Worm (Caenorhabditis elegans) whole organism, L2 larva: Measurements from ENCODE around the gene srbc-38.

Experiments
- F13H6.1 ChIP-seq: sonication (generic microtip); optimal IDR thresholded peaks from 2 replicates; lab custom pipeline; 2016; ENCODE audit warnings: missing genetic modification characterization, missing compliant biosample characterization
- Y55F3AM.14 ChIP-seq: fragments of 200-800 bp; sonication (Bioruptor generic); optimal IDR thresholded peaks from 2 replicates; lab custom pipeline; 2018; ENCODE audit warnings: mild to moderate bottlenecking, missing genetic modification characterization, missing compliant biosample characterization
- ZK546.5 ChIP-seq: sonication (generic microtip); optimal IDR thresholded peaks from 2 replicates; lab custom pipeline; 2017; ENCODE audit warnings: missing biosample characterization, missing genetic modification characterization
- alr-1 ChIP-seq: fragments of 150-350 bp; optimal IDR thresholded peaks from 2 replicates; lab custom pipeline; 2014; ENCODE audit warnings: missing biosample characterization, missing genetic modification characterization
- ama-1 ChIP-seq: fragments of 150-350 bp; optimal IDR thresholded peaks from 2 replicates; lab custom pipeline; 2018; ENCODE audit warnings: inconsistent platforms
- blmp-1 ChIP-seq: sonication (generic microtip); optimal IDR thresholded peaks from 2 replicates; lab custom pipeline; 2017; ENCODE audit warnings: missing genetic modification characterization, mild to moderate bottlenecking, missing compliant biosample characterization, antibody characterized with exemption, moderate library complexity; ENCODE audit not compliant: insufficient read depth
- crh-2 ChIP-seq: sonication (generic microtip); optimal IDR thresholded peaks from 2 replicates; lab custom pipeline; 2017; ENCODE audit warnings: missing biosample characterization, missing genetic modification characterization
- egl-27 ChIP-seq: sonication (generic microtip); optimal IDR thresholded peaks from 3 replicates; lab custom pipeline; 2017; ENCODE audit warnings: missing biosample characterization, missing genetic modification reagents, missing genetic modification characterization
- elt-1 ChIP-seq: fragments of 150-350 bp; optimal IDR thresholded peaks from 2 replicates; lab custom pipeline; 2014; ENCODE audit warnings: missing biosample characterization, missing genetic modification characterization
- fos-1 ChIP-seq: fragments of 150-350 bp; optimal IDR thresholded peaks from 2 replicates; lab custom pipeline; 2014; ENCODE audit warnings: missing biosample characterization, missing genetic modification characterization
- gmeb-1 ChIP-seq: fragments of 150-350 bp; optimal IDR thresholded peaks from 2 replicates; lab custom pipeline; 2014; ENCODE audit warnings: missing biosample characterization, missing genetic modification characterization
- lin-11 ChIP-seq: fragments of 150-350 bp; sonication (generic microtip); optimal IDR thresholded peaks from 2 replicates; lab custom pipeline; 2014; ENCODE audit warnings: missing biosample characterization, missing genetic modification characterization, inconsistent platforms, mixed read lengths
- lin-13 ChIP-seq: fragments of 150-350 bp; optimal IDR thresholded peaks from 2 replicates; lab custom pipeline; 2014; ENCODE audit warnings: missing biosample characterization, missing genetic modification reagents, missing genetic modification characterization
- lin-39 ChIP-seq: fragments of 150-350 bp; optimal IDR thresholded peaks from 2 replicates; lab custom pipeline; 2014; ENCODE audit warnings: missing biosample characterization, missing genetic modification reagents, missing genetic modification characterization
- lsy-2 ChIP-seq, 2 experiments: fragments of 150-350 bp in 1 of 2; sonication (generic microtip) in 1 of 2; optimal IDR thresholded peaks; 2 replicates each; lab custom pipeline; 2014 to 2017; ENCODE audit warnings: missing biosample characterization in 2 of 2, missing genetic modification characterization in 2 of 2
- mab-5 ChIP-seq: fragments of 150-350 bp; optimal IDR thresholded peaks from 2 replicates; lab custom pipeline; 2014; ENCODE audit warnings: missing biosample characterization, missing genetic modification characterization
- mbf-1 ChIP-seq: sonication (generic microtip); optimal IDR thresholded peaks from 2 replicates; lab custom pipeline; 2017; ENCODE audit warnings: missing biosample characterization, missing genetic modification characterization
- mdl-1 ChIP-seq, 2 experiments: fragments of 150-350 bp in 1 of 2; sonication (generic microtip) in 1 of 2; optimal IDR thresholded peaks; 2 replicates each; lab custom pipeline; 2017; ENCODE audit warnings: missing biosample characterization in 2 of 2, missing genetic modification characterization in 2 of 2
- nhr-10 ChIP-seq: sonication (generic microtip); optimal IDR thresholded peaks from 2 replicates; lab custom pipeline; 2017; ENCODE audit warnings: missing biosample characterization, missing genetic modification characterization
- nhr-129 ChIP-seq: fragments of 150-350 bp; optimal IDR thresholded peaks from 2 replicates; lab custom pipeline; 2014; ENCODE audit warnings: missing biosample characterization, missing genetic modification characterization
- nhr-21 ChIP-seq: fragments of 150-350 bp; optimal IDR thresholded peaks from 2 replicates; lab custom pipeline; 2014; ENCODE audit warnings: missing biosample characterization, missing genetic modification characterization
- nhr-23 ChIP-seq: fragments of 150-350 bp; optimal IDR thresholded peaks from 2 replicates; lab custom pipeline; 2014; ENCODE audit warnings: missing biosample characterization, missing genetic modification reagents, missing genetic modification characterization
- nhr-25 ChIP-seq: fragments of 150-350 bp; sonication (generic microtip); optimal IDR thresholded peaks from 3 replicates; lab custom pipeline; 2014; ENCODE audit warnings: missing biosample characterization, missing genetic modification characterization
- nhr-6 ChIP-seq: fragments of 150-350 bp; optimal IDR thresholded peaks from 2 replicates; lab custom pipeline; 2014; ENCODE audit warnings: missing biosample characterization, missing genetic modification characterization
- peb-1 ChIP-seq: fragments of 150-350 bp; optimal IDR thresholded peaks from 2 replicates; lab custom pipeline; 2014; ENCODE audit warnings: missing biosample characterization, missing genetic modification characterization
- sem-4 ChIP-seq: fragments of 150-350 bp; optimal IDR thresholded peaks from 2 replicates; lab custom pipeline; 2014; ENCODE audit warnings: missing biosample characterization, missing genetic modification reagents, missing genetic modification characterization
- sma-3 ChIP-seq: sonication (generic microtip); optimal IDR thresholded peaks from 2 replicates; lab custom pipeline; 2016; ENCODE audit warnings: missing genetic modification reagents, missing genetic modification characterization, missing compliant biosample characterization
- sma-9 ChIP-seq, 2 experiments: fragments of 150-350 bp in 1 of 2; sonication (generic microtip) in 1 of 2; optimal IDR thresholded peaks; 2 replicates each; lab custom pipeline; 2014 to 2016; ENCODE audit warnings: missing genetic modification characterization in 2 of 2, mild to moderate bottlenecking in 1 of 2, missing biosample characterization in 1 of 2, missing compliant biosample characterization in 1 of 2, missing genetic modification reagents in 1 of 2, moderate library complexity in 1 of 2
- snpc-4 ChIP-seq: fragments of 150-350 bp; optimal IDR thresholded peaks from 2 replicates; lab custom pipeline; 2014; ENCODE audit warnings: missing biosample characterization, missing genetic modification characterization
- unc-39 ChIP-seq: fragments of 150-350 bp; optimal IDR thresholded peaks from 2 replicates; lab custom pipeline; 2014; ENCODE audit warnings: missing biosample characterization, missing genetic modification characterization
- unc-55 ChIP-seq: fragments of 150-350 bp; sonication (generic microtip); optimal IDR thresholded peaks from 3 replicates; lab custom pipeline; 2014; ENCODE audit warnings: missing biosample characterization, missing genetic modification reagents, missing genetic modification characterization
- unc-62 ChIP-seq: fragments of 150-350 bp; optimal IDR thresholded peaks from 2 replicates; lab custom pipeline; 2014; ENCODE audit warnings: missing biosample characterization, missing genetic modification reagents, missing genetic modification characterization
- zag-1 ChIP-seq: fragments of 150-350 bp; optimal IDR thresholded peaks from 2 replicates; lab custom pipeline; 2014; ENCODE audit warnings: missing biosample characterization, missing genetic modification characterization
- ztf-1 ChIP-seq: fragments of 200-800 bp; sonication (Bioruptor generic); conservative IDR thresholded peaks from 2 replicates; pipeline ENCODE4 v1.3.6; 2022; ENCODE audit warnings: missing genetic modification characterization, missing compliant biosample characterization
- ztf-11 ChIP-seq: sonication (generic microtip); optimal IDR thresholded peaks from 2 replicates; lab custom pipeline; 2017; ENCODE audit warnings: missing biosample characterization, missing genetic modification characterization
- ztf-4 ChIP-seq: fragments of 150-350 bp; optimal IDR thresholded peaks from 2 replicates; lab custom pipeline; 2014; ENCODE audit warnings: missing biosample characterization, missing genetic modification characterization

srbc-38 gene

DNA sequence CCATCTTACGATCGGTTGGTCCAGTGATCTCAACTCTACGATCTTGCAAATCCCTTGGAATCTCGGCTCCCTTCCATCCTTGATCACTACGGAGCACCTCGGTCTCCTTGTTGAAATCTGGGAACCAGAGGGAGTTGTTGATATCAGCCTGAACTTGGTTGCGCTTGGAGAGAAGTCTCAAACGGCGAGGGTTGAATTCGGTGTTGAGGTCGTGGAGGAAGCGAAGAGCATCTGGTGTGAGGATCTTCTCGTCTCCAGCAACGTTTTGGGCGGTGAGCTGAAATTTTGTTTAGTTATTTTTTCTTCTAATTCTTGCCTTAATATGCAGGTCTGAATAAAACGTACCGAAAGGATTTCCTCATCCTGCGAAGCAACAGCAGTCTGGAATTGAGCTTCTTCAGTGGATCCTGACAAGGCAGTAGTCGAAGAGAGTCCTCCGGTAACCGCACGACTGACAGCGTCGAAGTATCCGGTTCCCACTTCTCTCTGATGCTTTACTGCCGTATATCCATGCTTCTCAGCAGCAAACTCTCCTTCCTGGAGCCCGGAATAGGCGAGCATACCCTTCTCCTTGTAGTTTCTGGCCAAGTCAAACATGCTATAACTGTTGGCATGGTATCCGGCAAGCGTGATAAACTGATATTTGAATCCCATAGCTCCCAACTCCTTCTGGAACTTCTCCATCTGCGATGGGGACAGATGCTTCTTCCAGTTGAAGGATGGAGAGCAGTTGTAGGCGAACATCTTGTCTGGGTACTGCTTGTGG, 19.0 kb downstream of the srbc-38 start:
- peak in 1 of 2 experiments; percentile 29 for TF ChIP-seq lsy-2 (tag; optimal IDR thresholded peaks at IDR 0.05; lab: Kevin White, UChicago)
- no peak for TF ChIP-seq peb-1 (tag; lab: Kevin White, UChicago)
- no peak for TF ChIP-seq zag-1 (tag; lab: Kevin White, UChicago)
- no peak for TF ChIP-seq F13H6.1 (tag; lab: Kevin White, UChicago)
- peak; percentile 94 for TF ChIP-seq ama-1 (lab: Kevin White, UChicago)
- TF ChIP-seq Y55F3AM.14 = peak; percentile 27
- peak; percentile 14 for TF ChIP-seq crh-2 (tag; lab: Kevin White, UChicago)
- TF ChIP-seq unc-62 = no peak
- TF ChIP-seq mbf-1 (tag; lab: Kevin White, UChicago) = no peak
- TF ChIP-seq, all 48 proteins: peak for 4

DNA sequence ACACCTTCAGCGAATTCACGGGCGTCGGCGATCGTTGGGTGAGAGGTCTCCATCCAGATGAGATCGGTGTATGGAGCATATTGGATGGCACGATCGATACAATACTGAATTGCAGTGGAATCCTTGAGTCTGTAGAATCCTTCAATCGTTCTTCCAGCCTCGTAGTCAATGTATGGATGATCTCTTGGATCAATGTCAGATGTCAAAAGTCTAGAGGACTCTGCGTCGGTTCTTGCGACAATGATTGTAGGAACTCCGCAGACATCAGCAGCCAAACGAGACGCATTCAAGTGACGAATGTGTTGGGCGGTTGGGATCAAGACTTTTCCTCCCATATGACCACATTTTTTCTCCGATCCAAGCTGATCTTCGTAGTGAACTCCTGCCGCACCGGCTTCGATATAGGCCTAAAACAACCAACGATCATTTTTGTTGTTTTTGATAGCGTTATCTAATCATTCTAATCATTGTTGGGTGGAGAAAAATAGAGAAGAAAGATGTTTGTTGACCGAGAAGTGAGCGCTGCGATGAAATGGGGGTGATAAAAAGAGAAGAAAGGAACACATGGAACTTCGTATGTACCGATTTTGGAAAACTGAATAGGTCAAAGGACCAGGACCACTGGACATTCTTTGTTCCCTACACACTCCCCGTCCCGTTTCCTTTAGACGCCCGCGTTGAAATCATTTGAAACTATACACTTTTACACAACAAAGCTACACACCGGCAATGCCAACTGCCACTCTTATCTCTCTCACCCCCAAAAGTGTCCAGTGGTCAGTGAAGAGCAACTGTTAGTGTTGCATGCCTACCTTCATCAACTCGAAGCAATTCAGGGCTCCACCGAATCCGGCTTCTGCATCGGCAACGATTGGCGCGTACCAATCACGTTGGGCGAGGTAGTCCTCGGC, 19.8 kb downstream of the srbc-38 start:
- TF ChIP-seq ztf-1 (GFP tag; lab: Robert Waterston, UW) (no peak), nhr-6 (peak; percentile 59), sma-9 (GFP tag; optimal IDR thresholded peaks at IDR 0.05; lab: Kevin White, UChicago) (peak; percentile 20), sma-9 (tag; optimal IDR thresholded peaks at IDR 0.05; lab: Kevin White, UChicago) (no peak), nhr-23 (tag; lab: Kevin White, UChicago) (no peak), nhr-129 (tag; lab: Kevin White, UChicago) (peak; percentile 19), fos-1 (tag; lab: Kevin White, UChicago) (peak; percentile 1), lin-39 (tag; lab: Kevin White, UChicago) (no peak), egl-27 (tag; lab: Kevin White, UChicago) (no peak), crh-2 (tag; lab: Kevin White, UChicago) (peak; percentile 24), lin-11 (tag; lab: Kevin White, UChicago) (peak; percentile 38), nhr-21 (tag; lab: Kevin White, UChicago) (peak; percentile 41), elt-1 (tag; lab: Kevin White, UChicago) (no peak), sma-3 (GFP tag; lab: Kevin White, UChicago) (no peak), mdl-1 (tag; optimal IDR thresholded peaks at IDR 0.05; lab: Kevin White, UChicago) (no peak), lin-13 (GFP tag; lab: Kevin White, UChicago) (peak; percentile 48), lsy-2 (tag; optimal IDR thresholded peaks at IDR 0.05; lab: Kevin White, UChicago) (peak in 1 of 2 experiments; percentile 23), ama-1 (lab: Kevin White, UChicago) (peak; percentile 76), peb-1 (tag; lab: Kevin White, UChicago) (no peak)

DNA sequence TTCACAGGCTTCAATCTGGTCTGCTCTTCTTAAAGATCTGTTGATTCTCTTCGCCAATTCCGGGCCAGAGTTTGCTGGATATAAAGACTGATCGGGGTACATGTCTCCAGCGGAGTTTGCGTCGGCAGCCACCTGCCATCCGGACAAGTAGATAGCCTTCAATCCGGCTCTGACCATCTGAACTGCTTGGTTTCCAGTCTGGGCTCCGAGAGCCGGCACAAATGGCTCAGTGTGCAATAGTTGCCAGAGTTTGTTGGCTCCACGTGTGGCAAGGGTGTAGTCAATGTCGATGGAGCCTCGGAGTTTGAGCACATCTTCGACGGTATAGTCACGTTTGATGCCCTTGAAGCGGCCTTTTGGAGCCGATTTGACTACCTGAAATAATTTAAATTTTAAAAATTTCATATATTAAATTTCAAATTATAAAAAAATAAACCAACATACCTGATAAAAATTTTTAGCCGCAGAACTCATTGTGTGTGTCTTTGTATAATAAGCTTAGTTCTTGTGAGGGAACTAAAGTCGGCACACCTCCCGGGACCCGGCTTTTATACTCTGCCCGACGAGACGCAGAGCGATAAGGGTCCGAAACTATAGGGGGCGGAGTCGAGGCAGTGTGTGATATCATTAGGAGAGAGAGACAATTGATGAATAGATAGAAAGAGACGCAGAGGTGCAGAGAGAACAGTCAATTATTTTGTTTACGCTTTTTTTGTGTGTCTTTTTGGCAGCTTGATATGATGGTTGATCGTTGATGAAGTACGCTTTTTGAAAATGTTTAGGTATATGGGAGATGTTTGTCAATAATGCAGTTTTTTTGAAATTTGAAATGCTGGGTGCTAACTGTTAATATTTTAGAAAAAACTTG, 20.7 kb downstream of the srbc-38 start, which contains the start of the genes icl-1 and srh-2:
icl-1 (minus strand) TSS at position 521 of the 868 bp plus-strand sequence.
srh-2 (plus strand) TSS at position 818 of the 868 bp plus-strand sequence.
- no peak for TF ChIP-seq ZK546.5 (tag; lab: Kevin White, UChicago)
- peak; percentile 68 for TF ChIP-seq crh-2 (tag; lab: Kevin White, UChicago)
- TF ChIP-seq Y55F3AM.14 = peak; percentile 81
- TF ChIP-seq mdl-1 (tag; optimal IDR thresholded peaks at IDR 0.05; lab: Kevin White, UChicago) = peak in 1 of 2 experiments; percentile 21
- TF ChIP-seq mbf-1 (tag; lab: Kevin White, UChicago) = no peak
- peak; percentile 21 for TF ChIP-seq gmeb-1 (tag; lab: Kevin White, UChicago)
- peak; percentile 96 for TF ChIP-seq ama-1 (lab: Kevin White, UChicago)
- peak; percentile 54 for TF ChIP-seq nhr-21 (tag; lab: Kevin White, UChicago)
- TF ChIP-seq ztf-4 = peak; percentile 65
- no peak for TF ChIP-seq ztf-11
- TF ChIP-seq lin-11 (tag; lab: Kevin White, UChicago) = peak; percentile 42
- peak; percentile 10 for TF ChIP-seq nhr-6
- TF ChIP-seq F13H6.1 (tag; lab: Kevin White, UChicago) = peak; percentile 83
- peak; percentile 66 for TF ChIP-seq sma-3 (GFP tag; lab: Kevin White, UChicago)
- no peak for TF ChIP-seq snpc-4 (tag; lab: Kevin White, UChicago)
- peak; percentile 12 for TF ChIP-seq nhr-25 (tag; lab: Kevin White, UChicago)
- TF ChIP-seq sma-9 (GFP tag; optimal IDR thresholded peaks at IDR 0.05; lab: Kevin White, UChicago) = peak; percentile 84
- no peak for TF ChIP-seq sma-9 (tag; optimal IDR thresholded peaks at IDR 0.05; lab: Kevin White, UChicago)
- TF ChIP-seq zag-1 (tag; lab: Kevin White, UChicago) = no peak
- peak; percentile 34 for TF ChIP-seq mab-5 (tag; lab: Kevin White, UChicago)
- peak; percentile 22 for TF ChIP-seq blmp-1 (tag; lab: Kevin White, UChicago)
- TF ChIP-seq nhr-10 (tag; lab: Kevin White, UChicago) = peak; percentile 19
- TF ChIP-seq ztf-1 (GFP tag; lab: Robert Waterston, UW) = 0 out of 2 replicates have a peak, but pooled peaks have one; percentile 14
- no peak for TF ChIP-seq alr-1 (tag; lab: Kevin White, UChicago)
- peak; percentile 10 for TF ChIP-seq sem-4
- TF ChIP-seq unc-39 (tag; lab: Kevin White, UChicago) = no peak
- no peak for TF ChIP-seq unc-55 (GFP tag; lab: Kevin White, UChicago)
- peak; percentile 22 for TF ChIP-seq fos-1 (tag; lab: Kevin White, UChicago)
- TF ChIP-seq lin-13 (GFP tag; lab: Kevin White, UChicago) = peak; percentile 48
- peak; percentile 78 for TF ChIP-seq nhr-129 (tag; lab: Kevin White, UChicago)
- TF ChIP-seq unc-62 = peak; percentile 28
- peak; percentile 4 to 54 for TF ChIP-seq lsy-2 (tag; optimal IDR thresholded peaks at IDR 0.05; lab: Kevin White, UChicago)
